Worm (Caenorhabditis elegans) whole organism, young adult: ENCODE results near the gene C06G4.6.
A peak's percentile ranks its signal among the peaks of the same experiment; 100 is the strongest.

Experiments used
- B0261.1 ChIP-seq: sonication (generic microtip); optimal IDR thresholded peaks from 2 replicates; lab custom pipeline; 2016; ENCODE audit warnings: mild to moderate bottlenecking, missing genetic modification characterization, moderate library complexity, missing compliant biosample characterization
- attf-5 ChIP-seq: fragments of 200-800 bp; sonication (Bioruptor generic); optimal IDR thresholded peaks from 2 replicates; lab custom pipeline; 2018; ENCODE audit warnings: mild to moderate bottlenecking, missing genetic modification characterization, missing compliant biosample characterization
- ceh-40 ChIP-seq: fragments of 200-800 bp; sonication (Bioruptor generic); IDR thresholded peaks from 2 replicates; pipeline ENCODE4 v1.3.6; 2022; ENCODE audit warnings: missing genetic modification characterization, missing compliant biosample characterization
- ceh-91 ChIP-seq: fragments of 200-800 bp; sonication (Bioruptor generic); IDR thresholded peaks from 2 replicates; pipeline ENCODE4 v1.3.6; 2022; ENCODE audit warnings: missing genetic modification reagents, missing genetic modification characterization, missing compliant biosample characterization
- hlh-26 ChIP-seq: fragments of 200-800 bp; sonication (Bioruptor generic); conservative IDR thresholded peaks from 2 replicates; pipeline ENCODE4 v1.3.6; 2022; ENCODE audit warnings: missing genetic modification reagents, missing genetic modification characterization, missing compliant biosample characterization
- lin-26 ChIP-seq: fragments of 200-800 bp; sonication (Bioruptor generic); IDR thresholded peaks from 2 replicates; pipeline ENCODE4 v1.3.6; 2022; ENCODE audit warnings: missing genetic modification reagents, missing genetic modification characterization, missing compliant biosample characterization
- lin-54 ChIP-seq: fragments of 200-800 bp; sonication (Bioruptor generic); optimal IDR thresholded peaks from 2 replicates; lab custom pipeline; 2018; ENCODE audit warnings: mild to moderate bottlenecking, missing genetic modification characterization, missing compliant biosample characterization
- nfya-1 ChIP-seq: sonication (generic microtip); optimal IDR thresholded peaks from 2 replicates; lab custom pipeline; 2017; ENCODE audit warnings: antibody characterized with exemption, missing compliant biosample characterization, missing genetic modification characterization, borderline replicate concordance; ENCODE audit not compliant: insufficient read depth
- snpc-4 ChIP-seq, 5 experiments: fragments of 150-350 bp in 1 of 5; sonication (generic microtip) in 4 of 5; optimal IDR thresholded peaks; 2 replicates each; lab custom pipeline; 2014 to 2018; ENCODE audit warnings: missing genetic modification characterization in 5 of 5, missing biosample characterization in 3 of 5, antibody characterized with exemption in 2 of 5, mild to moderate bottlenecking in 2 of 5, missing compliant biosample characterization in 2 of 5, missing genotype in 2 of 5, moderate library complexity in 2 of 5, missing genetic modification reagents in 1 of 5
- sptf-2 ChIP-seq: fragments of 200-800 bp; sonication (Bioruptor generic); optimal IDR thresholded peaks from 2 replicates; lab custom pipeline; 2018; ENCODE audit warnings: mild to moderate bottlenecking, missing genetic modification characterization, missing compliant biosample characterization

- TF ChIP-seq hlh-26 (GFP tag; lab: Robert Waterston, UW) (no peak), snpc-4 (GFP tag; optimal IDR thresholded peaks at IDR 0.05; lab: Kevin White, UChicago) (no peak), snpc-4 (tag; optimal IDR thresholded peaks at IDR 0.05; lab: Kevin White, UChicago) (no peak), lin-54 (no peak), sptf-2 (GFP tag; lab: Kevin White, UChicago) (no peak), nfya-1 (tag; lab: Kevin White, UChicago) (no peak), B0261.1 (tag; lab: Kevin White, UChicago) (peak; percentile 41), attf-5 (GFP tag; lab: Kevin White, UChicago) (peak; percentile 59), ceh-40 (GFP tag; lab: Robert Waterston, UW) (no peak), lin-26 (GFP tag; lab: Robert Waterston, UW) (no peak), ceh-91 (GFP tag; lab: Robert Waterston, UW) (no peak)
Measured at ce11 chrIII:7978723-7979122, 25.5 kb upstream of the C06G4.6 start.
